Fruit fly (Drosophila melanogaster): ENCODE data around the gene CG9588.

CG9588 gene

DNA sequence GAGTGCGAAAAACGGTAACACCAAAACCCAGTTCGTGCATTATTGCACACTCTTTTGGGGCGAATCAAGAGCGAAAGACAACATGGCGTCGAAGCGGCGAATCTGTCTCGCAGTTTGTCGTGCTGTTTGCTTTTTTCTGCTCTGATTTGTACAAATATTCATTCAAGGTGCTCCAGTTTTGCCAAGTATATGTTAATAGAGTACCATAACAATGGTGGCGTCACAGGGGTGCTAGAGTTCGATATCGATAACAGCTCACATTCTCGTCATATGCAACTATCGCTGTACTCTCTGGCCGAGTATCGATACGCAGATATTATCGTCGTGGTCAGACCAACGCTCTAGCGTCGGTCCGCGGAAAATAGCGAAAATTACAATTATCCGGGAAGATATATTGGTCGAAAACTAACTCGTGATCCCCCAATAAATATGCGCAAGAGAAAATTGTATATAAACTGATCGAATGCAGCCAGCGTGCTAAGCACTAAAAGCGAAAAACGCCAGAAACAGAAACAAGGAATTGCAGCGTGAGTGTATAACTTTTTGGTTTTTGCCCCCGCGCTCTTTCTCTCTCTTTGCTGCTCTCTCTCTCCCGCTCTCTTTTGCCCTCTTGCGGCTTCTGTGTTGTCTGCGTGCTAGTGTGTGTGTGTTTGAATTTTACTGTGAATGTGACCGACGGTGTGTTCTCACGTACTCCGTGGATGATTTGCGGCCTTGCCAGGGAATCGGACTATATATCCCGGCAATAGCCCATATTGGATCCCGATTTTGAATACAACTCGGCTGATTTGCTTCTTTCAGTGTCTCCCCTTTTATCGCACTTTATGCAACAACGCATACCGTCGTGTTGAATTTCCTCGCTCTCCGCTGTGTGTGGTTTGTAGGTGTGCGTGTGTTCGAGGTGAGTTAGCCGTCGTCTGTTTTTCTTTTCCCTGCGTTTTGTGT is 7.4 kb upstream of the CG9588 start, which contains the start of gene flfl (continued):
- TF ChIP-seq cato (GFP tag; optimal IDR thresholded peaks at IDR 0.05; ENCODE audit: borderline replicate concordance) = no peak
- TF ChIP-seq gce (GFP tag; IDR thresholded peaks at IDR 0.05) = no peak
- no peak for TF ChIP-seq CG6854 (GFP tag; optimal IDR thresholded peaks at IDR 0.05)
- TF ChIP-seq CG15514 (GFP tag; optimal IDR thresholded peaks at IDR 0.05) = peak; percentile 42
- TF ChIP-seq HmgD (GFP tag; optimal IDR thresholded peaks at IDR 0.05) = peak; percentile 49
- peak; percentile 80 for TF ChIP-seq Ets97D (GFP tag; optimal IDR thresholded peaks at IDR 0.05)
- TF ChIP-seq schlank (tag; optimal IDR thresholded peaks at IDR 0.05) = no peak
- no peak for TF ChIP-seq wek (GFP tag; optimal IDR thresholded peaks at IDR 0.05)
- no peak for TF ChIP-seq CG11560 (tag; IDR thresholded peaks at IDR 0.05)
- TF ChIP-seq Hsf (GFP tag; optimal IDR thresholded peaks at IDR 0.05) = peak; percentile 0
- TF ChIP-seq CG2120 (GFP tag; optimal IDR thresholded peaks at IDR 0.05) = peak; percentile 33
- TF ChIP-seq CG17186 (GFP tag; optimal IDR thresholded peaks at IDR 0.05) = peak; percentile 75
- TF ChIP-seq CG6175 (GFP tag; IDR thresholded peaks at IDR 0.05) = no peak
- no peak for TF ChIP-seq CG31441 (GFP tag; IDR thresholded peaks at IDR 0.05)
- TF ChIP-seq CG18619 (GFP tag; optimal IDR thresholded peaks at IDR 0.05) = peak; percentile 23
- no peak for TF ChIP-seq CG11696 (GFP tag; IDR thresholded peaks at IDR 0.05)
- peak; percentile 48 for TF ChIP-seq dm (GFP tag; optimal IDR thresholded peaks at IDR 0.05)
- TF ChIP-seq CG16863 (GFP tag; optimal IDR thresholded peaks at IDR 0.05) = peak; percentile 22
- peak; percentile 85 for TF ChIP-seq CG8478 (optimal IDR thresholded peaks at IDR 0.05)
- TF ChIP-seq Myb (GFP tag; optimal IDR thresholded peaks at IDR 0.05) = peak; percentile 81
- TF ChIP-seq dpn (GFP tag; optimal IDR thresholded peaks at IDR 0.05) = peak; percentile 6 to 26
- TF ChIP-seq CG13624 (GFP tag; optimal IDR thresholded peaks at IDR 0.05) = peak; percentile 34
- no peak for TF ChIP-seq Gsc (GFP tag; IDR thresholded peaks at IDR 0.05)
- TF ChIP-seq CG2129 (GFP tag; IDR thresholded peaks at IDR 0.05; ENCODE audit: partially characterized antibody) = no peak
- TF ChIP-seq CG15601 (tag; optimal IDR thresholded peaks at IDR 0.05) = no peak
- TF ChIP-seq insv (GFP tag; optimal IDR thresholded peaks at IDR 0.05) = no peak
- no peak for TF ChIP-seq az2 (GFP tag; optimal IDR thresholded peaks at IDR 0.05)
- no peak for TF ChIP-seq CG10209 (GFP tag; optimal IDR thresholded peaks at IDR 0.05)
- TF ChIP-seq CG31388 (GFP tag; optimal IDR thresholded peaks at IDR 0.05) = no peak
- TF ChIP-seq jumu (GFP tag; optimal IDR thresholded peaks at IDR 0.05) = peak; percentile 35
- peak; percentile 0 for TF ChIP-seq MTF-1 (GFP tag; optimal IDR thresholded peaks at IDR 0.05; ENCODE audit: borderline replicate concordance)
- peak; percentile 70 for TF ChIP-seq HmgZ (tag; optimal IDR thresholded peaks at IDR 0.05)
- TF ChIP-seq TFAM (GFP tag; optimal IDR thresholded peaks at IDR 0.05) = no peak
- peak; percentile 24 for TF ChIP-seq maf-S (GFP tag; optimal IDR thresholded peaks at IDR 0.05)
- TF ChIP-seq CG10979 (tag; optimal IDR thresholded peaks at IDR 0.05) = no peak
- TF ChIP-seq CG18476 (GFP tag; optimal IDR thresholded peaks at IDR 0.05) = no peak
- no peak for TF ChIP-seq CG3847 (GFP tag; IDR thresholded peaks at IDR 0.05)
- peak; percentile 22 for TF ChIP-seq CTCF (GFP tag; optimal IDR thresholded peaks at IDR 0.05)
- no peak for TF ChIP-seq Mes4 (GFP tag; optimal IDR thresholded peaks at IDR 0.05)
- TF ChIP-seq Ada2b (GFP tag; IDR thresholded peaks at IDR 0.05) = no peak
- no peak for TF ChIP-seq CHES-1-like (GFP tag; optimal IDR thresholded peaks at IDR 0.05)
- TF ChIP-seq sug (tag; optimal IDR thresholded peaks at IDR 0.05) = peak; percentile 61
- peak; percentile 20 for TF ChIP-seq ind (GFP tag; optimal IDR thresholded peaks at IDR 0.05)
- TF ChIP-seq Dad (GFP tag; optimal IDR thresholded peaks at IDR 0.05) = no peak
- no peak for TF ChIP-seq Blimp-1 (GFP tag; optimal IDR thresholded peaks at IDR 0.05)
- peak; percentile 30 for TF ChIP-seq CG6813 (GFP tag; optimal IDR thresholded peaks at IDR 0.05)
- TF ChIP-seq CG9876 (GFP tag; optimal IDR thresholded peaks at IDR 0.05) = no peak
- peak; percentile 31 for TF ChIP-seq Jarid2 (GFP tag; optimal IDR thresholded peaks at IDR 0.05)
- TF ChIP-seq pita (GFP tag; optimal IDR thresholded peaks at IDR 0.05) = no peak
- TF ChIP-seq emc (GFP tag; optimal IDR thresholded peaks at IDR 0.05) = peak; percentile 28
